Fruit fly (Drosophila melanogaster) whole organism, embryonic: ENCODE data around the gene PH4alphaNE2.
A peak's percentile ranks its signal among the peaks of the same experiment; 100 is the strongest.

Experiments
- Antp ChIP-seq: fragments of 200-800 bp; sonication (Bioruptor generic); optimal IDR thresholded peaks from 3 replicates; lab custom pipeline; 2016; ENCODE audit warnings: missing biosample characterization, missing genetic modification characterization
- Atf6 ChIP-seq: fragments of 200-800 bp; sonication (Bioruptor generic); IDR thresholded peaks from 2 replicates; pipeline ENCODE4 v1.3.6; 2022; ENCODE audit warnings: missing biosample characterization, missing genetic modification characterization
- CG10366 ChIP-seq: fragments of 200-800 bp; sonication (Bioruptor generic); IDR thresholded peaks from 2 replicates; pipeline ENCODE4 v1.3.6; 2022; ENCODE audit warnings: missing biosample characterization, missing genetic modification characterization
- CG12391 ChIP-seq: fragments of 200-800 bp; sonication (Bioruptor generic); optimal IDR thresholded peaks from 3 replicates; lab custom pipeline; 2018; ENCODE audit warnings: missing biosample characterization, mild to moderate bottlenecking, missing genetic modification characterization, moderate library complexity
- CG13424 ChIP-seq: fragments of 200-800 bp; sonication (Bioruptor generic); optimal IDR thresholded peaks from 2 replicates; lab custom pipeline; 2019; ENCODE audit warnings: missing biosample characterization, mild to moderate bottlenecking, missing genetic modification characterization, moderate library complexity
- CG14441 ChIP-seq: fragments of 200-800 bp; sonication (Bioruptor generic); IDR thresholded peaks from 2 replicates; pipeline ENCODE4 v1.3.6; 2022; ENCODE audit warnings: missing biosample characterization, missing genetic modification characterization
- CG15269 ChIP-seq: fragments of 200-800 bp; sonication (Bioruptor generic); optimal IDR thresholded peaks from 2 replicates; lab custom pipeline; 2018; ENCODE audit warnings: missing biosample characterization, mild to moderate bottlenecking, missing genetic modification characterization, moderate library complexity
- CG1603 ChIP-seq: fragments of 200-800 bp; sonication (Bioruptor generic); optimal IDR thresholded peaks from 2 replicates; lab custom pipeline; 2019; ENCODE audit warnings: missing biosample characterization, mild to moderate bottlenecking, missing genetic modification characterization, moderate library complexity
- CG17361 ChIP-seq: fragments of 200-800 bp; sonication (Bioruptor generic); IDR thresholded peaks from 3 replicates; pipeline ENCODE4 v1.3.6; 2022; ENCODE audit warnings: missing biosample characterization, missing genetic modification characterization
- CG17385 ChIP-seq: fragments of 200-800 bp; sonication (Bioruptor generic); optimal IDR thresholded peaks from 3 replicates; lab custom pipeline; 2018; ENCODE audit warnings: missing biosample characterization, mild to moderate bottlenecking, missing genetic modification characterization
- CG2120 ChIP-seq: fragments of 200-800 bp; sonication (Bioruptor generic); optimal IDR thresholded peaks from 3 replicates; lab custom pipeline; 2016; ENCODE audit warnings: missing biosample characterization, missing genetic modification characterization
- CG30403 ChIP-seq: fragments of 200-800 bp; sonication (Bioruptor generic); optimal IDR thresholded peaks from 3 replicates; lab custom pipeline; 2016; ENCODE audit warnings: missing biosample characterization, missing genetic modification characterization
- CG31224 ChIP-seq: fragments of 200-800 bp; sonication (Bioruptor generic); IDR thresholded peaks from 2 replicates; pipeline ENCODE4 v1.3.6; 2022; ENCODE audit warnings: missing biosample characterization, missing genetic modification characterization
- CG32767 ChIP-seq: fragments of 200-800 bp; sonication (Bioruptor generic); IDR thresholded peaks from 2 replicates; pipeline ENCODE4 v1.3.6; 2022; ENCODE audit warnings: missing biosample characterization, missing genetic modification characterization
- CG5953 ChIP-seq: fragments of 200-800 bp; sonication (Bioruptor generic); IDR thresholded peaks from 2 replicates; pipeline ENCODE4 v1.3.6; 2022; ENCODE audit warnings: missing biosample characterization, missing genetic modification characterization
- CG7839 ChIP-seq: fragments of 200-800 bp; sonication (Bioruptor generic); optimal IDR thresholded peaks from 3 replicates; lab custom pipeline; 2018; ENCODE audit warnings: missing biosample characterization, mild to moderate bottlenecking, missing genetic modification characterization, moderate library complexity
- CG8388 ChIP-seq: fragments of 200-800 bp; sonication (Bioruptor generic); optimal IDR thresholded peaks from 2 replicates; lab custom pipeline; 2019; ENCODE audit warnings: missing biosample characterization, mild to moderate bottlenecking, missing genetic modification characterization, moderate library complexity
- CoRest ChIP-seq: fragments of 200-800 bp; sonication (Bioruptor generic); optimal IDR thresholded peaks from 3 replicates; lab custom pipeline; 2018; ENCODE audit warnings: missing biosample characterization, mild to moderate bottlenecking, missing genetic modification characterization, moderate library complexity
- Dip3 ChIP-seq: fragments of 200-800 bp; sonication (Bioruptor generic); optimal IDR thresholded peaks from 3 replicates; lab custom pipeline; 2016; ENCODE audit warnings: missing biosample characterization, missing genetic modification characterization
- Ets65A ChIP-seq: fragments of 200-800 bp; sonication (Bioruptor generic); peaks from one replicate; lab custom pipeline; 2016; ENCODE audit warnings: missing biosample characterization, missing genetic modification characterization
- Gsc ChIP-seq: fragments of 200-800 bp; sonication (Bioruptor generic); IDR thresholded peaks from 2 replicates; pipeline ENCODE4 v1.3.6; 2022; ENCODE audit warnings: missing biosample characterization, missing genetic modification characterization
- Gug ChIP-seq: fragments of 200-800 bp; sonication (Bioruptor generic); IDR thresholded peaks from 4 replicates; pipeline ENCODE4 v1.3.6; 2022; ENCODE audit warnings: missing biosample characterization, missing genetic modification characterization
- Hr3 ChIP-seq: fragments of 200-800 bp; sonication (Bioruptor generic); optimal IDR thresholded peaks from 3 replicates; lab custom pipeline; 2016; ENCODE audit warnings: missing biosample characterization, missing genetic modification characterization
- Hr51 ChIP-seq, 2 experiments: fragments of 200-800 bp; sonication (Bioruptor generic); optimal IDR thresholded peaks; 2 replicates in 1 of 2; 3 replicates in 1 of 2; lab custom pipeline; 2016 to 2018; ENCODE audit warnings: missing biosample characterization in 2 of 2, missing genetic modification characterization in 2 of 2, mild to moderate bottlenecking in 1 of 2, moderate library complexity in 1 of 2
- Hsf ChIP-seq: fragments of 200-800 bp; sonication (Bioruptor generic); optimal IDR thresholded peaks from 3 replicates; lab custom pipeline; 2016; ENCODE audit warnings: missing biosample characterization, missing genetic modification characterization
- Med ChIP-seq: fragments of 200-800 bp; sonication (Bioruptor generic); peaks from one replicate; lab custom pipeline; 2016; ENCODE audit warnings: missing biosample characterization, missing genetic modification characterization, mild to moderate bottlenecking, inconsistent platforms, moderate library complexity
- Nf-YA ChIP-seq: fragments of 200-800 bp; sonication (Bioruptor generic); IDR thresholded peaks from 2 replicates; pipeline ENCODE4 v1.3.6; 2022; ENCODE audit warnings: missing biosample characterization, missing genetic modification characterization
- Nf-YC ChIP-seq: fragments of 200-800 bp; optimal IDR thresholded peaks from 3 replicates; lab custom pipeline; 2019; ENCODE audit warnings: missing biosample characterization, mild to moderate bottlenecking, missing genetic modification characterization, moderate library complexity
- Oli ChIP-seq: fragments of 200-800 bp; sonication (Bioruptor generic); optimal IDR thresholded peaks from 2 replicates; lab custom pipeline; 2018; ENCODE audit warnings: missing biosample characterization, mild to moderate bottlenecking, missing genetic modification characterization, moderate library complexity
- Rfx ChIP-seq: fragments of 200-800 bp; sonication (Bioruptor generic); IDR thresholded peaks from 2 replicates; pipeline ENCODE4 v1.3.6; 2022; ENCODE audit warnings: missing biosample characterization, missing genetic modification characterization
- Rx ChIP-seq: fragments of 200-800 bp; sonication (Bioruptor generic); IDR thresholded peaks from 2 replicates; pipeline ENCODE4 v1.3.6; 2022; ENCODE audit warnings: missing biosample characterization, missing genetic modification characterization
- Xbp1 ChIP-seq: fragments of 200-800 bp; sonication (Bioruptor generic); optimal IDR thresholded peaks from 3 replicates; lab custom pipeline; 2016; ENCODE audit warnings: missing biosample characterization, mild to moderate bottlenecking, missing genetic modification characterization
- ash1 ChIP-seq: fragments of 200-800 bp; sonication (Bioruptor generic); optimal IDR thresholded peaks from 2 replicates; lab custom pipeline; 2018; ENCODE audit warnings: missing biosample characterization, mild to moderate bottlenecking, missing genetic modification characterization
- br ChIP-seq: fragments of >200 bp; optimal IDR thresholded peaks from 2 replicates; lab custom pipeline; 2017
- bsh ChIP-seq, 2 experiments: fragments of 200-800 bp; sonication (Bioruptor generic); optimal IDR thresholded peaks; 2 replicates each; lab custom pipeline; 2017 to 2018; ENCODE audit warnings: mild to moderate bottlenecking in 2 of 2, missing biosample characterization in 2 of 2, missing genetic modification characterization in 2 of 2, moderate library complexity in 1 of 2
- cg ChIP-seq: fragments of 200-800 bp; sonication (Bioruptor generic); optimal IDR thresholded peaks from 3 replicates; lab custom pipeline; 2019; ENCODE audit warnings: missing biosample characterization, mild to moderate bottlenecking, missing genetic modification characterization, moderate library complexity
- gem ChIP-seq: fragments of 200-800 bp; sonication (Bioruptor generic); optimal IDR thresholded peaks from 2 replicates; lab custom pipeline; 2019; ENCODE audit warnings: missing biosample characterization, mild to moderate bottlenecking, missing genetic modification characterization, moderate library complexity
- grau ChIP-seq: fragments of 200-800 bp; optimal IDR thresholded peaks from 3 replicates; lab custom pipeline; 2019; ENCODE audit warnings: missing biosample characterization, mild to moderate bottlenecking, missing genetic modification characterization, moderate library complexity
- jigr1 ChIP-seq: fragments of 200-800 bp; sonication (Bioruptor generic); IDR thresholded peaks from 3 replicates; pipeline ENCODE4 v1.3.6; 2022; ENCODE audit warnings: missing biosample characterization, missing genetic modification characterization
- klu ChIP-seq: fragments of 200-800 bp; sonication (Bioruptor generic); IDR thresholded peaks from 2 replicates; pipeline ENCODE4 v1.3.6; 2022; ENCODE audit warnings: missing biosample characterization, missing genetic modification characterization
- lab ChIP-seq: fragments of 200-800 bp; sonication (Bioruptor generic); optimal IDR thresholded peaks from 3 replicates; lab custom pipeline; 2017; ENCODE audit warnings: missing biosample characterization, missing genetic modification characterization, mild to moderate bottlenecking, moderate library complexity, missing genetic modification reagents
- lilli ChIP-seq: fragments of 200-800 bp; sonication (Bioruptor generic); optimal IDR thresholded peaks from 3 replicates; lab custom pipeline; 2016; ENCODE audit warnings: missing biosample characterization, missing genetic modification characterization
- lmd ChIP-seq: fragments of 200-800 bp; sonication (Bioruptor generic); IDR thresholded peaks from 2 replicates; pipeline ENCODE4 v1.3.6; 2022; ENCODE audit warnings: missing biosample characterization, missing genetic modification characterization
- prd ChIP-seq, 3 experiments: fragments of >200 bp in 2 of 3; fragments of 200-800 bp in 1 of 3; sonication (Bioruptor generic) in 1 of 3; optimal IDR thresholded peaks in 2 of 3; IDR thresholded peaks in 1 of 3; 2 replicates in 2 of 3; 3 replicates in 1 of 3; pipeline versions ENCODE4 v1.3.6 to Lab custom; 2017 to 2022; ENCODE audit warnings: missing biosample characterization in 1 of 3, missing genetic modification characterization in 1 of 3
- row ChIP-seq: fragments of 200-800 bp; sonication (Bioruptor generic); IDR thresholded peaks from 3 replicates; pipeline ENCODE4 v1.3.6; 2022; ENCODE audit warnings: missing biosample characterization, missing genetic modification characterization
- scrt ChIP-seq: fragments of 200-800 bp; sonication (Bioruptor generic); optimal IDR thresholded peaks from 2 replicates; lab custom pipeline; 2018; ENCODE audit warnings: missing biosample characterization, mild to moderate bottlenecking, missing genetic modification characterization, moderate library complexity
- slbo ChIP-seq: fragments of 200-800 bp; sonication (Bioruptor generic); IDR thresholded peaks from 2 replicates; pipeline ENCODE4 v1.3.6; 2022; ENCODE audit warnings: missing biosample characterization, missing genetic modification characterization
- unpg ChIP-seq: fragments of 200-800 bp; sonication (Bioruptor generic); optimal IDR thresholded peaks from 3 replicates; lab custom pipeline; 2018; ENCODE audit warnings: missing biosample characterization, mild to moderate bottlenecking, missing genetic modification characterization, moderate library complexity
- zen ChIP-seq: fragments of 200-800 bp; sonication (Bioruptor generic); optimal IDR thresholded peaks from 3 replicates; lab custom pipeline; 2018; ENCODE audit warnings: missing biosample characterization, mild to moderate bottlenecking, missing genetic modification characterization, moderate library complexity
- zfh1 ChIP-seq: fragments of 200-800 bp; sonication (Bioruptor generic); IDR thresholded peaks from 3 replicates; pipeline ENCODE4 v1.3.6; 2022; ENCODE audit warnings: missing biosample characterization, missing genetic modification characterization

Gene PH4alphaNE2

dm6 chr3R:30536432-30536831 lies 24.4 kb upstream of the PH4alphaNE2 start:
- peak; percentile 48; the same call in 1 of the 2 replicates for TF ChIP-seq lmd (GFP tag; lab: Robert Waterston, UW)
- TF ChIP-seq Gsc (GFP tag; lab: Robert Waterston, UW) = no peak
- peak; percentile 42 for TF ChIP-seq Ets65A (GFP tag; lab: Kevin White, UChicago)
- TF ChIP-seq CG8388 (GFP tag; lab: Kevin White, UChicago) = no peak
- TF ChIP-seq prd (optimal IDR thresholded peaks at IDR 0.05; lab: Kevin White, UChicago) = no peak
- peak; percentile 40; the same call in 1 of the 3 replicates for TF ChIP-seq prd (GFP tag; IDR thresholded peaks at IDR 0.05; lab: Robert Waterston, UW)
- peak; percentile 54; the same call in 1 of the 2 replicates for TF ChIP-seq Atf6 (GFP tag; lab: Robert Waterston, UW)
- peak; percentile 13 for TF ChIP-seq CG30403 (GFP tag; lab: Kevin White, UChicago)
- 0 out of 2 replicates have a peak, but pooled peaks have one; percentile 33 for TF ChIP-seq slbo (GFP tag; lab: Robert Waterston, UW)
- TF ChIP-seq zfh1 = 0 out of 3 replicates have a peak, but pooled peaks have one; percentile 44
- peak; percentile 22 for TF ChIP-seq CG13424 (tag; lab: Kevin White, UChicago)
- no peak for TF ChIP-seq Rx (GFP tag; lab: Robert Waterston, UW)
- peak; percentile 40 for TF ChIP-seq CG1603 (tag; lab: Kevin White, UChicago)
- peak; percentile 13; the same call in 1 of the 2 replicates for TF ChIP-seq CG10366 (GFP tag; lab: Robert Waterston, UW)
- TF ChIP-seq scrt = no peak
- TF ChIP-seq CG17361 (GFP tag; lab: Robert Waterston, UW) = 0 out of 3 replicates have a peak, but pooled peaks have one; percentile 26
- peak; percentile 18 for TF ChIP-seq Hsf
- TF ChIP-seq Hr3 (GFP tag; lab: Kevin White, UChicago) = peak; percentile 13
- peak; percentile 46 for TF ChIP-seq grau (tag; lab: Kevin White, UChicago)
- 0 out of 2 replicates have a peak, but pooled peaks have one; percentile 19 for TF ChIP-seq CG32767 (GFP tag; lab: Robert Waterston, UW)
- TF ChIP-seq Nf-YA (GFP tag; lab: Robert Waterston, UW) = no peak
- peak; percentile 43 for TF ChIP-seq CG15269 (tag; lab: Kevin White, UChicago)
- peak; percentile 22; the same call in 1 of the 2 replicates for TF ChIP-seq CG31224 (GFP tag; lab: Robert Waterston, UW)
- peak; percentile 9 for TF ChIP-seq Xbp1 (GFP tag; lab: Kevin White, UChicago)
- peak; percentile 35 for TF ChIP-seq unpg
- TF ChIP-seq lilli (GFP tag; lab: Kevin White, UChicago) = peak; percentile 11
- TF ChIP-seq Antp (GFP tag; lab: Kevin White, UChicago) = peak; percentile 7
- peak; percentile 57 for TF ChIP-seq gem (tag; lab: Kevin White, UChicago)
- peak; percentile 17 for TF ChIP-seq Med
- peak in 1 of 2 experiments; percentile 28 for TF ChIP-seq bsh (GFP tag; optimal IDR thresholded peaks at IDR 0.05; lab: Kevin White, UChicago)
- TF ChIP-seq Oli = peak; percentile 27
- TF ChIP-seq jigr1 (GFP tag; lab: Robert Waterston, UW) = no peak
- peak; percentile 16 for TF ChIP-seq CG2120 (GFP tag; lab: Kevin White, UChicago)
- 0 out of 4 replicates have a peak, but pooled peaks have one; percentile 11 for TF ChIP-seq Gug
- peak; percentile 8 for TF ChIP-seq CG17385 (GFP tag; lab: Kevin White, UChicago)
- peak; percentile 57; the same call in 1 of the 2 replicates for TF ChIP-seq Rfx (GFP tag; lab: Robert Waterston, UW)
- TF ChIP-seq klu = no peak
- no peak for TF ChIP-seq br
- peak in 1 of 2 experiments; percentile 35 for TF ChIP-seq Hr51 (GFP tag; optimal IDR thresholded peaks at IDR 0.05; lab: Kevin White, UChicago)
- TF ChIP-seq CG12391 (tag; lab: Kevin White, UChicago) = peak; percentile 19
- TF ChIP-seq CoRest (tag; lab: Kevin White, UChicago) = peak; percentile 26
- peak; percentile 11 for TF ChIP-seq Nf-YC (tag; lab: Kevin White, UChicago)
- no peak for TF ChIP-seq CG5953
- peak; percentile 11; the same call in 1 of the 2 replicates for TF ChIP-seq CG14441 (GFP tag; lab: Robert Waterston, UW)
- TF ChIP-seq Dip3 = peak; percentile 5
- no peak for TF ChIP-seq ash1
- TF ChIP-seq CG7839 (tag; lab: Kevin White, UChicago) = peak; percentile 32
- no peak for TF ChIP-seq cg (GFP tag; lab: Kevin White, UChicago)
- no peak for TF ChIP-seq lab (GFP tag; lab: Kevin White, UChicago)
- peak; percentile 65; the same call in 2 of the 3 replicates for TF ChIP-seq row (GFP tag; lab: Robert Waterston, UW)
- no peak for TF ChIP-seq zen (tag; lab: Kevin White, UChicago)
